Fruit fly (Drosophila melanogaster) whole organism, embryonic: ENCODE results near the gene Tim17a1.

Experiments
- Abd-B ChIP-seq: fragments of 200-800 bp; sonication (Bioruptor generic); optimal IDR thresholded peaks from 2 replicates; lab custom pipeline; 2018; ENCODE audit warnings: missing biosample characterization, mild to moderate bottlenecking, missing genetic modification characterization, moderate library complexity
- Atf3 ChIP-seq: fragments of 200-800 bp; sonication (Bioruptor generic); optimal IDR thresholded peaks from 3 replicates; lab custom pipeline; 2016; ENCODE audit warnings: missing biosample characterization, missing genetic modification characterization
- Atf6 ChIP-seq: fragments of 200-800 bp; sonication (Bioruptor generic); IDR thresholded peaks from 2 replicates; pipeline ENCODE4 v1.3.6; 2022; ENCODE audit warnings: missing biosample characterization, missing genetic modification characterization
- B-H2 ChIP-seq: fragments of 200-800 bp; sonication (Bioruptor generic); optimal IDR thresholded peaks from 2 replicates; lab custom pipeline; 2018; ENCODE audit warnings: missing biosample characterization, mild to moderate bottlenecking, missing genetic modification characterization
- Bdp1 ChIP-seq: fragments of 200-800 bp; sonication (Bioruptor generic); optimal IDR thresholded peaks from 3 replicates; lab custom pipeline; 2016; ENCODE audit warnings: missing biosample characterization, missing genetic modification characterization
- Blimp-1 ChIP-seq: fragments of 200-800 bp; sonication (Bioruptor generic); optimal IDR thresholded peaks from 3 replicates; lab custom pipeline; 2018; ENCODE audit warnings: missing biosample characterization, missing genetic modification characterization, mild to moderate bottlenecking, moderate library complexity, missing genetic modification reagents
- Bteb2 ChIP-seq: fragments of 200-800 bp; sonication (Bioruptor generic); optimal IDR thresholded peaks from 2 replicates; lab custom pipeline; 2016; ENCODE audit warnings: missing biosample characterization, missing genetic modification characterization
- CG10274 ChIP-seq: fragments of 200-800 bp; sonication (Bioruptor generic); optimal IDR thresholded peaks from 3 replicates; lab custom pipeline; 2017; ENCODE audit warnings: missing biosample characterization, mild to moderate bottlenecking, missing genetic modification characterization
- CG12299 ChIP-seq: fragments of 200-800 bp; sonication (Bioruptor generic); optimal IDR thresholded peaks from 2 replicates; lab custom pipeline; 2018; ENCODE audit warnings: missing biosample characterization, mild to moderate bottlenecking, missing genetic modification characterization
- CG1233 ChIP-seq: fragments of 200-800 bp; sonication (Bioruptor generic); optimal IDR thresholded peaks from 4 replicates; lab custom pipeline; 2018; ENCODE audit warnings: missing biosample characterization, mild to moderate bottlenecking, missing genetic modification characterization
- CG13287 ChIP-seq: fragments of 200-800 bp; sonication (Bioruptor generic); IDR thresholded peaks from 2 replicates; pipeline ENCODE4 v1.3.6; 2022; ENCODE audit warnings: missing biosample characterization, missing genetic modification characterization; ENCODE audit not compliant: partially characterized antibody
- CG18619 ChIP-seq: fragments of 200-800 bp; sonication (Bioruptor generic); optimal IDR thresholded peaks from 3 replicates; lab custom pipeline; 2017; ENCODE audit warnings: missing biosample characterization, mild to moderate bottlenecking, missing genetic modification characterization
- CG2202 ChIP-seq: fragments of 200-800 bp; sonication (Bioruptor generic); optimal IDR thresholded peaks from 2 replicates; lab custom pipeline; 2018; ENCODE audit warnings: missing biosample characterization, mild to moderate bottlenecking, missing genetic modification characterization
- CG2889 ChIP-seq: fragments of 200-800 bp; sonication (Bioruptor generic); IDR thresholded peaks from 3 replicates; pipeline ENCODE4 v1.3.6; 2022; ENCODE audit warnings: missing biosample characterization, missing genetic modification characterization
- CG30020 ChIP-seq: fragments of 200-800 bp; optimal IDR thresholded peaks from 2 replicates; lab custom pipeline; 2019; ENCODE audit warnings: missing biosample characterization, mild to moderate bottlenecking, missing genetic modification characterization, moderate library complexity
- CG3163 ChIP-seq: fragments of 200-800 bp; sonication (Bioruptor generic); optimal IDR thresholded peaks from 3 replicates; lab custom pipeline; 2016; ENCODE audit warnings: missing biosample characterization, missing genetic modification characterization
- CG34224 ChIP-seq: fragments of 200-800 bp; sonication (Bioruptor generic); IDR thresholded peaks from 3 replicates; pipeline ENCODE4 v1.3.6; 2022; ENCODE audit warnings: missing biosample characterization, missing genetic modification characterization; ENCODE audit not compliant: partially characterized antibody
- CG3726 ChIP-seq: fragments of 200-800 bp; sonication (Bioruptor generic); IDR thresholded peaks from 3 replicates; pipeline ENCODE4, ENCODE4 v1.3.6; 2022; ENCODE audit warnings: missing biosample characterization, missing genetic modification characterization
- CG42726 ChIP-seq: fragments of 200-800 bp; sonication (Bioruptor generic); IDR thresholded peaks from 2 replicates; pipeline ENCODE4 v1.3.6; 2022; ENCODE audit warnings: missing biosample characterization, missing genetic modification characterization; ENCODE audit not compliant: partially characterized antibody
- CG4730 ChIP-seq: fragments of 200-800 bp; sonication (Bioruptor generic); IDR thresholded peaks from 2 replicates; pipeline ENCODE4 v1.3.6; 2022; ENCODE audit warnings: missing biosample characterization, missing genetic modification characterization
- CG5953 ChIP-seq: fragments of 200-800 bp; sonication (Bioruptor generic); IDR thresholded peaks from 2 replicates; pipeline ENCODE4 v1.3.6; 2022; ENCODE audit warnings: missing biosample characterization, missing genetic modification characterization
- CG6765 ChIP-seq: fragments of 200-800 bp; sonication (Bioruptor generic); optimal IDR thresholded peaks from 3 replicates; lab custom pipeline; 2017; ENCODE audit warnings: missing biosample characterization, mild to moderate bottlenecking, missing genetic modification characterization
- CG6854 ChIP-seq: fragments of 200-800 bp; sonication (Bioruptor generic); optimal IDR thresholded peaks from 3 replicates; lab custom pipeline; 2017; ENCODE audit warnings: missing biosample characterization, mild to moderate bottlenecking, missing genetic modification characterization
- CG7357 ChIP-seq: fragments of 200-800 bp; sonication (Bioruptor generic); IDR thresholded peaks from 3 replicates; pipeline ENCODE4 v1.3.6; 2022; ENCODE audit warnings: missing biosample characterization, missing genetic modification characterization
- CG7928 ChIP-seq: fragments of 200-800 bp; sonication (Bioruptor generic); optimal IDR thresholded peaks from 2 replicates; lab custom pipeline; 2017; ENCODE audit warnings: missing biosample characterization, mild to moderate bottlenecking, missing genetic modification characterization
- CG8478 ChIP-seq: fragments of >200 bp; optimal IDR thresholded peaks from 2 replicates; lab custom pipeline; 2018
- CG8944 ChIP-seq: fragments of 200-800 bp; sonication (Bioruptor generic); optimal IDR thresholded peaks from 3 replicates; lab custom pipeline; 2016; ENCODE audit warnings: missing biosample characterization, missing genetic modification characterization
- CG9817 ChIP-seq: fragments of 200-800 bp; sonication (Bioruptor generic); optimal IDR thresholded peaks from 2 replicates; lab custom pipeline; 2018; ENCODE audit warnings: missing biosample characterization, mild to moderate bottlenecking, missing genetic modification characterization, moderate library complexity
- Chrac-16 ChIP-seq: fragments of 200-800 bp; sonication (Bioruptor generic); optimal IDR thresholded peaks from 3 replicates; lab custom pipeline; 2016; ENCODE audit warnings: missing biosample characterization, missing genetic modification characterization
- Elba2 ChIP-seq: fragments of 200-800 bp; sonication (Bioruptor generic); optimal IDR thresholded peaks from 3 replicates; lab custom pipeline; 2016; ENCODE audit warnings: missing biosample characterization, missing genetic modification characterization
- H15 ChIP-seq: fragments of 200-800 bp; sonication (Bioruptor generic); IDR thresholded peaks from 3 replicates; pipeline ENCODE4 v1.3.6; 2022; ENCODE audit warnings: missing biosample characterization, missing genetic modification characterization
- HLH54F ChIP-seq: fragments of 200-800 bp; sonication (Bioruptor generic); optimal IDR thresholded peaks from 3 replicates; lab custom pipeline; 2016; ENCODE audit warnings: missing biosample characterization, missing genetic modification characterization
- MTF-1 ChIP-seq: fragments of 200-800 bp; sonication (Bioruptor generic); optimal IDR thresholded peaks from 2 replicates; lab custom pipeline; 2018; ENCODE audit warnings: missing biosample characterization, mild to moderate bottlenecking, missing genetic modification characterization, borderline replicate concordance
- Oaz ChIP-seq: fragments of 200-800 bp; sonication (Bioruptor generic); IDR thresholded peaks from 2 replicates; pipeline ENCODE4 v1.3.6; 2022; ENCODE audit warnings: missing biosample characterization, missing genetic modification characterization
- PHDP ChIP-seq: fragments of 200-800 bp; sonication (Bioruptor generic); optimal IDR thresholded peaks from 3 replicates; lab custom pipeline; 2018; ENCODE audit warnings: missing biosample characterization, mild to moderate bottlenecking, missing genetic modification characterization, moderate library complexity
- Rfx ChIP-seq: fragments of 200-800 bp; sonication (Bioruptor generic); IDR thresholded peaks from 2 replicates; pipeline ENCODE4 v1.3.6; 2022; ENCODE audit warnings: missing biosample characterization, missing genetic modification characterization
- Sry-β ChIP-seq: fragments of 200-800 bp; sonication (Bioruptor generic); optimal IDR thresholded peaks from 2 replicates; lab custom pipeline; 2018; ENCODE audit warnings: missing biosample characterization, mild to moderate bottlenecking, missing genetic modification characterization, moderate library complexity
- bigmax ChIP-seq: fragments of 200-800 bp; sonication (Bioruptor generic); optimal IDR thresholded peaks from 2 replicates; lab custom pipeline; 2018; ENCODE audit warnings: missing biosample characterization, mild to moderate bottlenecking, missing genetic modification characterization
- br ChIP-seq: fragments of >200 bp; optimal IDR thresholded peaks from 2 replicates; lab custom pipeline; 2017
- dmrt99B ChIP-seq: fragments of 200-800 bp; sonication (Bioruptor generic); optimal IDR thresholded peaks from 2 replicates; lab custom pipeline; 2018; ENCODE audit warnings: missing biosample characterization, mild to moderate bottlenecking, missing genetic modification characterization, moderate library complexity
- gce ChIP-seq: fragments of 200-800 bp; sonication (Bioruptor generic); IDR thresholded peaks from 3 replicates; pipeline ENCODE4 v1.3.6; 2022; ENCODE audit warnings: missing biosample characterization, missing genetic modification characterization
- gcm2 ChIP-seq: fragments of 200-800 bp; sonication (Bioruptor generic); optimal IDR thresholded peaks from 2 replicates; lab custom pipeline; 2016; ENCODE audit warnings: missing biosample characterization, missing genetic modification characterization
- gro ChIP-seq: fragments of 200-800 bp; sonication (Bioruptor generic); optimal IDR thresholded peaks from 2 replicates; lab custom pipeline; 2016; ENCODE audit warnings: missing biosample characterization, missing genetic modification characterization
- h ChIP-seq: fragments of >200 bp; optimal IDR thresholded peaks from 2 replicates; lab custom pipeline; 2017
- ham ChIP-seq: fragments of 200-800 bp; sonication (Bioruptor generic); IDR thresholded peaks from 2 replicates; pipeline ENCODE4 v1.3.6; 2022; ENCODE audit warnings: missing biosample characterization, missing genetic modification characterization
- ken ChIP-seq: fragments of 200-800 bp; sonication (Bioruptor generic); IDR thresholded peaks from 3 replicates; pipeline ENCODE4 v1.3.6; 2022; ENCODE audit warnings: missing biosample characterization, missing genetic modification characterization
- maf-S ChIP-seq: fragments of 200-800 bp; sonication (Bioruptor generic); optimal IDR thresholded peaks from 2 replicates; lab custom pipeline; 2016; ENCODE audit warnings: missing biosample characterization, missing genetic modification characterization
- otp ChIP-seq: fragments of 200-800 bp; sonication (Bioruptor generic); IDR thresholded peaks from 3 replicates; pipeline ENCODE4, ENCODE4 v1.3.6; 2022; ENCODE audit warnings: missing biosample characterization, missing genetic modification characterization
- pfk ChIP-seq: fragments of 200-800 bp; sonication (Bioruptor generic); optimal IDR thresholded peaks from 2 replicates; lab custom pipeline; 2018; ENCODE audit warnings: missing biosample characterization, mild to moderate bottlenecking, missing genetic modification characterization, moderate library complexity
- pita ChIP-seq: fragments of 200-800 bp; sonication (Bioruptor generic); optimal IDR thresholded peaks from 2 replicates; lab custom pipeline; 2017; ENCODE audit warnings: missing biosample characterization, mild to moderate bottlenecking, missing genetic modification characterization
- slou ChIP-seq: fragments of 200-800 bp; sonication (Bioruptor generic); optimal IDR thresholded peaks from 3 replicates; lab custom pipeline; 2016; ENCODE audit warnings: missing biosample characterization, missing genetic modification characterization
- so ChIP-seq: fragments of 200-800 bp; sonication (Bioruptor generic); IDR thresholded peaks from 3 replicates; pipeline ENCODE4 v1.3.6; 2022; ENCODE audit warnings: missing biosample characterization, missing genetic modification characterization
- tx ChIP-seq: fragments of 200-800 bp; sonication (Bioruptor generic); optimal IDR thresholded peaks from 2 replicates; lab custom pipeline; 2016; ENCODE audit warnings: missing biosample characterization, missing genetic modification characterization

Gene Tim17a1

dm6 chr3R:12401672-12402296 is 37.3 kb upstream of the Tim17a1 start, which contains the start of gene DNAlig3 (continued):
- TF ChIP-seq CG34224 (peak; percentile 57), Bteb2 (GFP tag; lab: Kevin White, UChicago) (no peak), HLH54F (GFP tag; lab: Kevin White, UChicago) (no peak), CG2202 (no peak), CG5953 (GFP tag; lab: Robert Waterston, UW) (no peak), gcm2 (GFP tag; lab: Kevin White, UChicago) (no peak), CG8944 (GFP tag; lab: Kevin White, UChicago) (no peak), Atf6 (GFP tag; lab: Robert Waterston, UW) (no peak), Bdp1 (GFP tag; lab: Kevin White, UChicago) (no peak), CG7928 (GFP tag; lab: Kevin White, UChicago) (no peak), CG9817 (tag; lab: Kevin White, UChicago) (no peak), PHDP (tag; lab: Kevin White, UChicago) (no peak), Abd-B (no peak), pita (GFP tag; lab: Kevin White, UChicago) (no peak), Rfx (no peak), so (GFP tag; lab: Robert Waterston, UW) (no peak), tx (GFP tag; lab: Kevin White, UChicago) (no peak), Chrac-16 (GFP tag; lab: Kevin White, UChicago) (no peak), CG18619 (GFP tag; lab: Kevin White, UChicago) (no peak), gro (GFP tag; lab: Kevin White, UChicago) (no peak), slou (GFP tag; lab: Kevin White, UChicago) (no peak), CG3163 (no peak), CG4730 (GFP tag; lab: Robert Waterston, UW) (no peak), Oaz (GFP tag; lab: Robert Waterston, UW) (no peak), pfk (GFP tag; lab: Kevin White, UChicago) (no peak), CG12299 (tag; lab: Kevin White, UChicago) (no peak), B-H2 (GFP tag; lab: Kevin White, UChicago) (no peak), otp (no peak), Elba2 (no peak), CG8478 (lab: Kevin White, UChicago) (no peak), MTF-1 (GFP tag; lab: Kevin White, UChicago) (no peak), ken (GFP tag; lab: Robert Waterston, UW) (no peak), maf-S (no peak), CG7357 (GFP tag; lab: Robert Waterston, UW) (no peak), CG10274 (GFP tag; lab: Kevin White, UChicago) (no peak), CG1233 (GFP tag; lab: Kevin White, UChicago) (no peak), H15 (GFP tag; lab: Robert Waterston, UW) (no peak), Blimp-1 (no peak), CG6854 (GFP tag; lab: Kevin White, UChicago) (no peak), CG30020 (tag; lab: Kevin White, UChicago) (no peak), CG42726 (GFP tag; lab: Robert Waterston, UW) (no peak), gce (GFP tag; lab: Robert Waterston, UW) (no peak), h (no peak), CG2889 (no peak), br (no peak), ham (no peak), CG3726 (GFP tag; lab: Robert Waterston, UW) (no peak), CG13287 (GFP tag; lab: Robert Waterston, UW) (peak; percentile 73), bigmax (GFP tag; lab: Kevin White, UChicago) (peak; percentile 8), Sry-β (GFP tag; lab: Kevin White, UChicago) (no peak), dmrt99B (tag; lab: Kevin White, UChicago) (no peak), Atf3 (GFP tag; lab: Kevin White, UChicago) (no peak), CG6765 (no peak)
